Fruit fly (Drosophila melanogaster) whole organism, embryonic: Measurements from ENCODE around the gene enc.
A peak's percentile ranks its signal among the peaks of the same experiment; 100 is the strongest.

Source experiments
- Asciz ChIP-seq: fragments of 200-800 bp; sonication (Bioruptor generic); optimal IDR thresholded peaks from 2 replicates; lab custom pipeline; 2017; ENCODE audit warnings: missing biosample characterization, mild to moderate bottlenecking, missing genetic modification characterization, missing genetic modification reagents
- B-H2 ChIP-seq: fragments of 200-800 bp; sonication (Bioruptor generic); optimal IDR thresholded peaks from 2 replicates; lab custom pipeline; 2018; ENCODE audit warnings: missing biosample characterization, mild to moderate bottlenecking, missing genetic modification characterization
- CG10209 ChIP-seq: fragments of 200-800 bp; sonication (Bioruptor generic); optimal IDR thresholded peaks from 3 replicates; lab custom pipeline; 2017; ENCODE audit warnings: missing biosample characterization, mild to moderate bottlenecking, missing genetic modification characterization, missing genetic modification reagents
- CG11696 ChIP-seq: fragments of 200-800 bp; sonication (Bioruptor generic); IDR thresholded peaks from 2 replicates; pipeline ENCODE4 v1.3.6; 2022; ENCODE audit warnings: missing biosample characterization, missing genetic modification characterization
- CG13287 ChIP-seq: fragments of 200-800 bp; sonication (Bioruptor generic); IDR thresholded peaks from 2 replicates; pipeline ENCODE4 v1.3.6; 2022; ENCODE audit warnings: missing biosample characterization, missing genetic modification characterization; ENCODE audit not compliant: partially characterized antibody
- CG1647 ChIP-seq: fragments of 200-800 bp; sonication (Bioruptor generic); optimal IDR thresholded peaks from 3 replicates; lab custom pipeline; 2016; ENCODE audit warnings: missing biosample characterization, missing genetic modification characterization
- CG16779 ChIP-seq: fragments of 200-800 bp; sonication (Bioruptor generic); IDR thresholded peaks from 2 replicates; pipeline ENCODE4 v1.3.6; 2022; ENCODE audit warnings: missing biosample characterization, missing genetic modification characterization
- CG16815 ChIP-seq: fragments of 200-800 bp; sonication (Bioruptor generic); optimal IDR thresholded peaks from 3 replicates; lab custom pipeline; 2017; ENCODE audit warnings: missing biosample characterization, mild to moderate bottlenecking, missing genetic modification characterization
- CG17568 ChIP-seq: fragments of 200-800 bp; sonication (Bioruptor generic); optimal IDR thresholded peaks from 2 replicates; lab custom pipeline; 2018; ENCODE audit warnings: missing biosample characterization, mild to moderate bottlenecking, missing genetic modification characterization, moderate library complexity
- CG17912 ChIP-seq: fragments of 200-800 bp; sonication (Bioruptor generic); optimal IDR thresholded peaks from 2 replicates; lab custom pipeline; 2018; ENCODE audit warnings: missing biosample characterization, mild to moderate bottlenecking, missing genetic modification characterization
- CG1792 ChIP-seq: fragments of 200-800 bp; sonication (Bioruptor generic); optimal IDR thresholded peaks from 2 replicates; lab custom pipeline; 2016; ENCODE audit warnings: missing biosample characterization, missing genetic modification characterization
- CG2120 ChIP-seq: fragments of 200-800 bp; sonication (Bioruptor generic); optimal IDR thresholded peaks from 3 replicates; lab custom pipeline; 2016; ENCODE audit warnings: missing biosample characterization, missing genetic modification characterization
- CG2712 ChIP-seq: fragments of 200-800 bp; optimal IDR thresholded peaks from 3 replicates; lab custom pipeline; 2019; ENCODE audit warnings: missing biosample characterization, mild to moderate bottlenecking, missing genetic modification characterization, moderate library complexity
- CG43689 ChIP-seq: fragments of 200-800 bp; sonication (Bioruptor generic); IDR thresholded peaks from 2 replicates; pipeline ENCODE4 v1.3.6; 2022; ENCODE audit warnings: missing biosample characterization, missing genetic modification characterization
- CG4424 ChIP-seq: fragments of 200-800 bp; sonication (Bioruptor generic); optimal IDR thresholded peaks from 3 replicates; lab custom pipeline; 2016; ENCODE audit warnings: missing biosample characterization, missing genetic modification characterization
- CG4730 ChIP-seq: fragments of 200-800 bp; sonication (Bioruptor generic); IDR thresholded peaks from 2 replicates; pipeline ENCODE4 v1.3.6; 2022; ENCODE audit warnings: missing biosample characterization, missing genetic modification characterization
- CG6813 ChIP-seq: fragments of 200-800 bp; sonication (Bioruptor generic); optimal IDR thresholded peaks from 2 replicates; lab custom pipeline; 2017; ENCODE audit warnings: missing biosample characterization, missing genetic modification characterization, mild to moderate bottlenecking, moderate library complexity, missing genetic modification reagents
- CG8478 ChIP-seq: fragments of >200 bp; optimal IDR thresholded peaks from 2 replicates; lab custom pipeline; 2018
- CG8944 ChIP-seq: fragments of 200-800 bp; sonication (Bioruptor generic); optimal IDR thresholded peaks from 3 replicates; lab custom pipeline; 2016; ENCODE audit warnings: missing biosample characterization, missing genetic modification characterization
- CG9215 ChIP-seq: fragments of 200-800 bp; sonication (Bioruptor generic); IDR thresholded peaks from 2 replicates; pipeline ENCODE4 v1.3.6; 2022; ENCODE audit warnings: missing biosample characterization, missing genetic modification characterization
- CG9609 ChIP-seq: fragments of 200-800 bp; sonication (Bioruptor generic); optimal IDR thresholded peaks from 3 replicates; lab custom pipeline; 2016; ENCODE audit warnings: missing biosample characterization, missing genetic modification characterization
- CkIIα-i1 ChIP-seq: fragments of 200-800 bp; sonication (Bioruptor generic); IDR thresholded peaks from 2 replicates; pipeline ENCODE4 v1.3.6; 2022; ENCODE audit warnings: missing biosample characterization, missing genetic modification characterization
- D19A ChIP-seq: fragments of 200-800 bp; optimal IDR thresholded peaks from 3 replicates; lab custom pipeline; 2019; ENCODE audit warnings: missing biosample characterization, mild to moderate bottlenecking, missing genetic modification characterization, moderate library complexity
- Fer1 ChIP-seq: fragments of 200-800 bp; sonication (Bioruptor generic); optimal IDR thresholded peaks from 2 replicates; lab custom pipeline; 2017; ENCODE audit warnings: missing biosample characterization, mild to moderate bottlenecking, missing genetic modification characterization
- HLH4C ChIP-seq: fragments of 200-800 bp; sonication (Bioruptor generic); IDR thresholded peaks from 3 replicates; pipeline ENCODE4 v1.3.6; 2022; ENCODE audit warnings: missing biosample characterization, missing genetic modification characterization; ENCODE audit not compliant: partially characterized antibody
- Lim3 ChIP-seq: fragments of 200-800 bp; sonication (Bioruptor generic); IDR thresholded peaks from 2 replicates; pipeline ENCODE4 v1.3.6; 2022; ENCODE audit warnings: missing biosample characterization, missing genetic modification characterization
- Max ChIP-seq: fragments of 200-800 bp; sonication (Bioruptor generic); optimal IDR thresholded peaks from 2 replicates; lab custom pipeline; 2016; ENCODE audit warnings: missing biosample characterization, mild to moderate bottlenecking, missing genetic modification characterization
- NFAT ChIP-seq: fragments of 200-800 bp; sonication (Bioruptor generic); IDR thresholded peaks from 2 replicates; pipeline ENCODE4 v1.3.6; 2022; ENCODE audit warnings: missing biosample characterization, missing genetic modification characterization
- NK7.1 ChIP-seq: fragments of 200-800 bp; sonication (Bioruptor generic); optimal IDR thresholded peaks from 3 replicates; lab custom pipeline; 2016; ENCODE audit warnings: missing biosample characterization, missing genetic modification characterization
- Oli ChIP-seq: fragments of 200-800 bp; sonication (Bioruptor generic); optimal IDR thresholded peaks from 2 replicates; lab custom pipeline; 2018; ENCODE audit warnings: missing biosample characterization, mild to moderate bottlenecking, missing genetic modification characterization, moderate library complexity
- Scr ChIP-seq: fragments of 200-800 bp; sonication (Bioruptor generic); IDR thresholded peaks from 2 replicates; pipeline ENCODE4 v1.3.6; 2022; ENCODE audit warnings: missing biosample characterization, missing genetic modification characterization; ENCODE audit not compliant: partially characterized antibody
- Sin3A ChIP-seq: fragments of >200 bp; optimal IDR thresholded peaks from 2 replicates; lab custom pipeline; 2018
- Sox100B ChIP-seq: fragments of 200-800 bp; sonication (Bioruptor generic); optimal IDR thresholded peaks from 3 replicates; lab custom pipeline; 2018; ENCODE audit warnings: missing biosample characterization, mild to moderate bottlenecking, missing genetic modification characterization
- TFAM ChIP-seq: fragments of 200-800 bp; sonication (Bioruptor generic); optimal IDR thresholded peaks from 2 replicates; lab custom pipeline; 2017; ENCODE audit warnings: missing biosample characterization, missing genetic modification characterization, inconsistent platforms
- Xrp1 ChIP-seq: fragments of 200-800 bp; sonication (Bioruptor generic); IDR thresholded peaks from 2 replicates; pipeline ENCODE4 v1.3.6; 2022; ENCODE audit warnings: missing biosample characterization, missing genetic modification characterization
- amos ChIP-seq: fragments of 200-800 bp; sonication (Bioruptor generic); IDR thresholded peaks from 2 replicates; pipeline ENCODE4 v1.3.6; 2022; ENCODE audit warnings: missing biosample characterization, missing genetic modification characterization; ENCODE audit not compliant: partially characterized antibody
- ara ChIP-seq: fragments of 200-800 bp; sonication (Bioruptor generic); IDR thresholded peaks from 2 replicates; pipeline ENCODE4 v1.3.6; 2022; ENCODE audit warnings: missing biosample characterization, missing genetic modification characterization
- ash1 ChIP-seq: fragments of 200-800 bp; sonication (Bioruptor generic); optimal IDR thresholded peaks from 2 replicates; lab custom pipeline; 2018; ENCODE audit warnings: missing biosample characterization, mild to moderate bottlenecking, missing genetic modification characterization
- cg ChIP-seq: fragments of 200-800 bp; sonication (Bioruptor generic); optimal IDR thresholded peaks from 3 replicates; lab custom pipeline; 2019; ENCODE audit warnings: missing biosample characterization, mild to moderate bottlenecking, missing genetic modification characterization, moderate library complexity
- fd64A ChIP-seq: fragments of 200-800 bp; sonication (Bioruptor generic); optimal IDR thresholded peaks from 3 replicates; lab custom pipeline; 2018; ENCODE audit warnings: missing biosample characterization, mild to moderate bottlenecking, missing genetic modification characterization
- gcm ChIP-seq: fragments of 200-800 bp; sonication (Bioruptor generic); optimal IDR thresholded peaks from 2 replicates; lab custom pipeline; 2019; ENCODE audit warnings: missing biosample characterization, mild to moderate bottlenecking, missing genetic modification characterization, moderate library complexity
- her ChIP-seq: fragments of 200-800 bp; sonication (Bioruptor generic); optimal IDR thresholded peaks from 2 replicates; lab custom pipeline; 2016; ENCODE audit warnings: missing biosample characterization, missing genetic modification characterization
- insv ChIP-seq, 2 experiments: fragments of 200-800 bp; sonication (Bioruptor generic); optimal IDR thresholded peaks; 3 replicates each; lab custom pipeline; 2016 to 2018; ENCODE audit warnings: missing biosample characterization in 2 of 2, missing genetic modification characterization in 2 of 2
- ken ChIP-seq: fragments of 200-800 bp; sonication (Bioruptor generic); IDR thresholded peaks from 3 replicates; pipeline ENCODE4 v1.3.6; 2022; ENCODE audit warnings: missing biosample characterization, missing genetic modification characterization
- maf-S ChIP-seq: fragments of 200-800 bp; sonication (Bioruptor generic); optimal IDR thresholded peaks from 2 replicates; lab custom pipeline; 2016; ENCODE audit warnings: missing biosample characterization, missing genetic modification characterization
- mld ChIP-seq: fragments of 200-800 bp; sonication (Bioruptor generic); IDR thresholded peaks from 3 replicates; pipeline ENCODE4 v1.3.6; 2022; ENCODE audit warnings: missing biosample characterization, missing genetic modification characterization; ENCODE audit not compliant: partially characterized antibody
- pros ChIP-seq: fragments of 200-800 bp; sonication (Bioruptor generic); optimal IDR thresholded peaks from 3 replicates; lab custom pipeline; 2019; ENCODE audit warnings: missing biosample characterization, mild to moderate bottlenecking, missing genetic modification characterization, moderate library complexity
- run ChIP-seq: fragments of 200-800 bp; sonication (Bioruptor generic); optimal IDR thresholded peaks from 3 replicates; lab custom pipeline; 2018; ENCODE audit warnings: missing biosample characterization, mild to moderate bottlenecking, missing genetic modification characterization
- scrt ChIP-seq: fragments of 200-800 bp; sonication (Bioruptor generic); optimal IDR thresholded peaks from 2 replicates; lab custom pipeline; 2018; ENCODE audit warnings: missing biosample characterization, mild to moderate bottlenecking, missing genetic modification characterization, moderate library complexity
- slbo ChIP-seq: fragments of 200-800 bp; sonication (Bioruptor generic); IDR thresholded peaks from 2 replicates; pipeline ENCODE4 v1.3.6; 2022; ENCODE audit warnings: missing biosample characterization, missing genetic modification characterization
- so ChIP-seq: fragments of 200-800 bp; sonication (Bioruptor generic); IDR thresholded peaks from 3 replicates; pipeline ENCODE4 v1.3.6; 2022; ENCODE audit warnings: missing biosample characterization, missing genetic modification characterization
- sug ChIP-seq: fragments of 200-800 bp; optimal IDR thresholded peaks from 2 replicates; lab custom pipeline; 2019; ENCODE audit warnings: missing biosample characterization, mild to moderate bottlenecking, missing genetic modification characterization, moderate library complexity
- tx ChIP-seq: fragments of 200-800 bp; sonication (Bioruptor generic); optimal IDR thresholded peaks from 2 replicates; lab custom pipeline; 2016; ENCODE audit warnings: missing biosample characterization, missing genetic modification characterization

enc gene

DNA sequence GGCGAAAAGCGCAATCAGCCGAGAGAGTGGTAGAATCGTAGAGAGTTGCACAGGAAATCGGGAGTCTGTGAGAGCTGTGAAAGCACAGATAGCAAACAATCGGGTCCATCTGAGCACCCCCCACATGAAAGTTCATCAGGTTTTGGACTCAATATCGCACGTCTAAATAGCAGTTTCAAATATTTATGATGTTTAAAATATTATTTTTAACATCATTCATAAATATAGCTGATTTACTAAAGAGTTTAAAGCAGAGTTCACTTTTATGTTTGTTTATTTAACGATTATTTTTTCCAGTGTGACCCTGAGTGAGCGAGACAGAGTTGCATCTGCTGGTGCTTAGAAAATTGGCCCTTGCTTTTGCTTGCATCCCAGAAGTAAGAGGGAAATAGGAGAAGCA is 17.1 kb upstream of the enc start (continued):
- TF ChIP-seq ara (GFP tag; lab: Robert Waterston, UW) = no peak
- no peak for TF ChIP-seq NK7.1
- peak; percentile 44 for TF ChIP-seq scrt (GFP tag; lab: Kevin White, UChicago)
- TF ChIP-seq CG4730 (GFP tag; lab: Robert Waterston, UW) = no peak
- TF ChIP-seq CG43689 (GFP tag; lab: Robert Waterston, UW) = no peak
- no peak for TF ChIP-seq CG1647 (GFP tag; lab: Kevin White, UChicago)
- TF ChIP-seq CG2712 (tag; lab: Kevin White, UChicago) = no peak
- no peak for TF ChIP-seq Max (GFP tag; lab: Kevin White, UChicago)
- no peak for TF ChIP-seq CG6813 (GFP tag; lab: Kevin White, UChicago)
- TF ChIP-seq CG17568 (GFP tag; lab: Kevin White, UChicago) = no peak
- TF ChIP-seq CG11696 = no peak
- no peak for TF ChIP-seq Lim3 (GFP tag; lab: Robert Waterston, UW)
- no peak for TF ChIP-seq CG8478 (lab: Kevin White, UChicago)
- TF ChIP-seq run (tag; lab: Kevin White, UChicago) = no peak
- TF ChIP-seq NFAT (GFP tag; lab: Robert Waterston, UW) = no peak
- no peak for TF ChIP-seq cg
- no peak for TF ChIP-seq TFAM (GFP tag; lab: Kevin White, UChicago)
- no peak for TF ChIP-seq maf-S (GFP tag; lab: Kevin White, UChicago)
- TF ChIP-seq CG13287 (GFP tag; lab: Robert Waterston, UW) = no peak
- TF ChIP-seq ken (GFP tag; lab: Robert Waterston, UW) = no peak
- TF ChIP-seq Sox100B = no peak
- no peak for TF ChIP-seq ash1
- no peak for TF ChIP-seq CG16779
- TF ChIP-seq CG1792 (GFP tag; lab: Kevin White, UChicago) = no peak
- TF ChIP-seq Fer1 (GFP tag; lab: Kevin White, UChicago) = peak; percentile 62
- TF ChIP-seq D19A (tag; lab: Kevin White, UChicago) = no peak
- no peak for TF ChIP-seq CG4424 (GFP tag; lab: Kevin White, UChicago)
- no peak for TF ChIP-seq CG9609 (GFP tag; lab: Kevin White, UChicago)
- no peak for TF ChIP-seq Xrp1
- TF ChIP-seq her (GFP tag; lab: Kevin White, UChicago) = no peak
- TF ChIP-seq HLH4C (GFP tag; lab: Robert Waterston, UW) = no peak
- peak; percentile 43 for TF ChIP-seq slbo (GFP tag; lab: Robert Waterston, UW)
- TF ChIP-seq amos (GFP tag; lab: Robert Waterston, UW) = no peak
- TF ChIP-seq Sin3A (lab: Kevin White, UChicago) = no peak
- no peak for TF ChIP-seq tx (GFP tag; lab: Kevin White, UChicago)
- TF ChIP-seq CkIIα-i1 = no peak
- TF ChIP-seq so (GFP tag; lab: Robert Waterston, UW) = no peak
- no peak for TF ChIP-seq pros (GFP tag; lab: Kevin White, UChicago)
- no peak for TF ChIP-seq insv (GFP tag; optimal IDR thresholded peaks at IDR 0.05; lab: Kevin White, UChicago)
- TF ChIP-seq CG16815 (GFP tag; lab: Kevin White, UChicago) = no peak
- no peak for TF ChIP-seq Asciz (GFP tag; lab: Kevin White, UChicago)
- no peak for TF ChIP-seq fd64A (GFP tag; lab: Kevin White, UChicago)
- no peak for TF ChIP-seq CG17912
- TF ChIP-seq CG2120 (GFP tag; lab: Kevin White, UChicago) = peak; percentile 15
- TF ChIP-seq CG9215 (GFP tag; lab: Robert Waterston, UW) = no peak
- no peak for TF ChIP-seq CG8944 (GFP tag; lab: Kevin White, UChicago)
- TF ChIP-seq Scr (GFP tag; lab: Robert Waterston, UW) = no peak
- no peak for TF ChIP-seq sug (tag; lab: Kevin White, UChicago)
- no peak for TF ChIP-seq mld
- TF ChIP-seq gcm (GFP tag; lab: Kevin White, UChicago) = no peak
- no peak for TF ChIP-seq CG10209 (GFP tag; lab: Kevin White, UChicago)
- TF ChIP-seq B-H2 (GFP tag; lab: Kevin White, UChicago) = no peak
- TF ChIP-seq Oli = no peak
